Fruit fly (Drosophila melanogaster): ENCODE results near the gene CG7300.

The CG7300 gene

DNA sequence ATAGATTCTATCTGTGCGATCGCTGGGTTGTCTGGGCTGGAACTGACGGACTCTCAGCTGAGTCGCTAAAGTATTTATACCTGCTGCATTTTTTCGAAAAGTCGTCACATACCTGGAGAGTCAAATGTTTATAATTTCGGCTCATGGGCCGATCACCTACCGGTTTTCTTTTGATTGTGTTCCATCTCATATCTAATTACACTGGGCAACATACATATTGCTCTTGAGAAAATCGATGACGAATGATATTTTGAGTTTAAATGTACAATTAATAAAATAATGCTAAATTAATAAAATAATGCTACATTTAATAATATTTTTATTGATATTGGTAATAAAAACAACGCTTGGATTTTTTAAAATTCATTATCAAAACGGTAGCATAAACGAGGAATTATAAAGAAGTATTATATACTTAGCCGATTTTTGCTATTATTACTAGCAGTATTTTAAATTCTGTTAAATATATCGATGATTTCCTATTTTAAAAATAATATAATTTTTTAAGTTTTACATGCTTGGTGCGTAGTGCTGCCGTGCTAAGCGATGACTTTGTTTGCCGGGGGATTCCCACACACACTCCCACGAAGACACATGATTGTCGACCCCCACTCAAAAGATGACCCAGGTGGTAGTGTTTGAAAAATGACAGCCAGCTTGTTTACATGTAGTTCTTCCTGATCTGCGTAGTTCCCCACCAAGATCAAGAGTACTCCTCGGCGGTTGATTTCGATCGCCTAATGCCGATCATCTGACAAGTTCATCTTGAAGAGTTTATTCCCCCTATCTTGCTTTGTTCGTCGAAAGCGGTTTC lies 8.4 kb downstream of the CG7300 start, which contains the start of gene CG7294 (continued):
- TF ChIP-seq CG4730 (GFP tag; IDR thresholded peaks at IDR 0.05) = no peak
- no peak for TF ChIP-seq CG1647 (GFP tag; optimal IDR thresholded peaks at IDR 0.05)
- peak; percentile 27 for TF ChIP-seq CG17829 (tag; optimal IDR thresholded peaks at IDR 0.05)
- TF ChIP-seq CG17186 (GFP tag; optimal IDR thresholded peaks at IDR 0.05) = no peak
- TF ChIP-seq CG4282 (GFP tag; optimal IDR thresholded peaks at IDR 0.05) = no peak
- TF ChIP-seq Dref (GFP tag; IDR thresholded peaks at IDR 0.05) = no peak
- no peak for TF ChIP-seq CG14050 (GFP tag; IDR thresholded peaks at IDR 0.05)
- no peak for TF ChIP-seq CG18011 (GFP tag; optimal IDR thresholded peaks at IDR 0.05)
- TF ChIP-seq bbx (GFP tag; IDR thresholded peaks at IDR 0.05; ENCODE audit: partially characterized antibody) = no peak
- no peak for TF ChIP-seq fu2 (GFP tag; optimal IDR thresholded peaks at IDR 0.05)
- peak; percentile 21; the same call in 1 of the 3 replicates for TF ChIP-seq row (GFP tag; IDR thresholded peaks at IDR 0.05)
- peak; percentile 23 for TF ChIP-seq CG17359 (tag; optimal IDR thresholded peaks at IDR 0.05)
- TF ChIP-seq tup (GFP tag; optimal IDR thresholded peaks at IDR 0.05) = no peak
- TF ChIP-seq CG9215 (GFP tag; IDR thresholded peaks at IDR 0.05) = no peak
- TF ChIP-seq CG12299 (tag; optimal IDR thresholded peaks at IDR 0.05) = no peak
- peak; percentile 37 for TF ChIP-seq nmo (GFP tag; optimal IDR thresholded peaks at IDR 0.05)
- TF ChIP-seq tap (tag; optimal IDR thresholded peaks at IDR 0.05) = no peak
- TF ChIP-seq CG11723 (GFP tag; optimal IDR thresholded peaks at IDR 0.05) = no peak
- TF ChIP-seq vvl (GFP tag; IDR thresholded peaks at IDR 0.05) = no peak
- TF ChIP-seq Nf-YB (GFP tag; optimal IDR thresholded peaks at IDR 0.05) = no peak
- TF ChIP-seq CG31441 (GFP tag; IDR thresholded peaks at IDR 0.05) = peak; percentile 63
- no peak for TF ChIP-seq CG2116 (GFP tag; optimal IDR thresholded peaks at IDR 0.05)
- TF ChIP-seq grau (tag; optimal IDR thresholded peaks at IDR 0.05) = peak; percentile 50
- no peak for TF ChIP-seq chif (GFP tag; optimal IDR thresholded peaks at IDR 0.05)
- peak; percentile 60 for TF ChIP-seq CG11504 (tag; optimal IDR thresholded peaks at IDR 0.05)
- TF ChIP-seq pho (GFP tag; optimal IDR thresholded peaks at IDR 0.05) = no peak
- TF ChIP-seq crol (GFP tag; IDR thresholded peaks at IDR 0.05) = no peak
- no peak for TF ChIP-seq CTCF (GFP tag; optimal IDR thresholded peaks at IDR 0.05)
- TF ChIP-seq CG32767 (GFP tag; IDR thresholded peaks at IDR 0.05) = no peak
- peak; percentile 55 for TF ChIP-seq Sox100B (GFP tag; optimal IDR thresholded peaks at IDR 0.05)
- TF ChIP-seq CG6683 (GFP tag; optimal IDR thresholded peaks at IDR 0.05) = no peak
- TF ChIP-seq peb (GFP tag; IDR thresholded peaks at IDR 0.05) = no peak
- peak; percentile 25 for TF ChIP-seq CG8924 (tag; optimal IDR thresholded peaks at IDR 0.05)
- TF ChIP-seq dmrt11E (tag; optimal IDR thresholded peaks at IDR 0.05) = peak; percentile 56
- TF ChIP-seq CG18262 (tag; optimal IDR thresholded peaks at IDR 0.05) = peak; percentile 72
- no peak for TF ChIP-seq CG14667 (GFP tag; IDR thresholded peaks at IDR 0.05)
- no peak for TF ChIP-seq gro (GFP tag; optimal IDR thresholded peaks at IDR 0.05)
- TF ChIP-seq sim (GFP tag; IDR thresholded peaks at IDR 0.05) = no peak
- TF ChIP-seq Aef1 (GFP tag; IDR thresholded peaks at IDR 0.05) = no peak
- TF ChIP-seq Awh (GFP tag; IDR thresholded peaks at IDR 0.05) = no peak
- no peak for TF ChIP-seq CG9609 (GFP tag; optimal IDR thresholded peaks at IDR 0.05)
- TF ChIP-seq scrt (GFP tag; optimal IDR thresholded peaks at IDR 0.05) = no peak
- no peak for TF ChIP-seq lilli (GFP tag; optimal IDR thresholded peaks at IDR 0.05)
- no peak for TF ChIP-seq CG4617 (GFP tag; optimal IDR thresholded peaks at IDR 0.05; ENCODE audit: borderline replicate concordance)
- TF ChIP-seq CG2889 (GFP tag; IDR thresholded peaks at IDR 0.05) = no peak
- TF ChIP-seq BEAF-32 (GFP tag; optimal IDR thresholded peaks at IDR 0.05) = no peak
- peak; percentile 19 for TF ChIP-seq dmrt99B (tag; optimal IDR thresholded peaks at IDR 0.05)
- no peak for TF ChIP-seq Poxn (GFP tag; IDR thresholded peaks at IDR 0.05)
- no peak for TF ChIP-seq Sry-β (GFP tag; optimal IDR thresholded peaks at IDR 0.05)
- TF ChIP-seq CG18476 (GFP tag; optimal IDR thresholded peaks at IDR 0.05) = no peak
- TF ChIP-seq jing (GFP tag; optimal IDR thresholded peaks at IDR 0.05) = no peak
